Worm (Caenorhabditis elegans) whole organism, mixed stage, embryonic: ENCODE data around the gene F15B9.11.
A peak's percentile ranks its signal among the peaks of the same experiment; 100 is the strongest.
"Not testable (repeated sequence)": the region's sequence is repeated elsewhere in the genome, so short reads cannot be mapped to it uniquely, and the experiment has no call there.

Experiments
- M03D4.4 ChIP-seq: sonication (generic microtip); optimal IDR thresholded peaks from 2 replicates; lab custom pipeline; 2017; ENCODE audit warnings: mild to moderate bottlenecking, missing genetic modification characterization, missing compliant biosample characterization
- blmp-1 ChIP-seq: fragments of 150-350 bp; optimal IDR thresholded peaks from 2 replicates; lab custom pipeline; 2014; ENCODE audit warnings: missing biosample characterization, missing genetic modification characterization
- cnd-1 ChIP-seq: fragments of 200-800 bp; sonication (Bioruptor generic); optimal IDR thresholded peaks from 2 replicates; lab custom pipeline; 2018; ENCODE audit warnings: mild to moderate bottlenecking, missing genetic modification characterization, missing compliant biosample characterization
- flh-1 ChIP-seq: fragments of 200-800 bp; sonication (Bioruptor generic); optimal IDR thresholded peaks from 2 replicates; lab custom pipeline; 2018; ENCODE audit warnings: mild to moderate bottlenecking, missing genetic modification characterization, moderate library complexity, missing compliant biosample characterization
- nhr-237 ChIP-seq: fragments of 150-350 bp; optimal IDR thresholded peaks from 2 replicates; lab custom pipeline; 2014; ENCODE audit warnings: missing biosample characterization, missing genetic modification characterization
- nhr-28 ChIP-seq: fragments of 150-350 bp; optimal IDR thresholded peaks from 2 replicates; lab custom pipeline; 2014; ENCODE audit warnings: missing biosample characterization, missing genetic modification characterization
- pha-4 ChIP-seq: fragments of 150-350 bp; optimal IDR thresholded peaks from 2 replicates; lab custom pipeline; 2018; ENCODE audit warnings: missing biosample characterization, missing genetic modification reagents, missing genetic modification characterization
- snpc-4 ChIP-seq: fragments of 150-350 bp; optimal IDR thresholded peaks from 2 replicates; lab custom pipeline; 2014; ENCODE audit warnings: missing biosample characterization, missing genetic modification characterization
- sptf-1 ChIP-seq: sonication (generic microtip); optimal IDR thresholded peaks from 2 replicates; lab custom pipeline; 2017; ENCODE audit warnings: mild to moderate bottlenecking, missing genetic modification characterization, moderate library complexity, missing compliant biosample characterization
- unc-39 ChIP-seq: fragments of 150-350 bp; optimal IDR thresholded peaks from 2 replicates; lab custom pipeline; 2014; ENCODE audit warnings: missing biosample characterization, missing genetic modification characterization
- unc-62 ChIP-seq: fragments of 150-350 bp; optimal IDR thresholded peaks from 2 replicates; lab custom pipeline; 2014; ENCODE audit warnings: missing biosample characterization, missing genetic modification reagents, missing genetic modification characterization
- ztf-11 ChIP-seq: fragments of 150-350 bp; optimal IDR thresholded peaks from 2 replicates; lab custom pipeline; 2014; ENCODE audit warnings: missing biosample characterization, missing genetic modification characterization

DNA sequence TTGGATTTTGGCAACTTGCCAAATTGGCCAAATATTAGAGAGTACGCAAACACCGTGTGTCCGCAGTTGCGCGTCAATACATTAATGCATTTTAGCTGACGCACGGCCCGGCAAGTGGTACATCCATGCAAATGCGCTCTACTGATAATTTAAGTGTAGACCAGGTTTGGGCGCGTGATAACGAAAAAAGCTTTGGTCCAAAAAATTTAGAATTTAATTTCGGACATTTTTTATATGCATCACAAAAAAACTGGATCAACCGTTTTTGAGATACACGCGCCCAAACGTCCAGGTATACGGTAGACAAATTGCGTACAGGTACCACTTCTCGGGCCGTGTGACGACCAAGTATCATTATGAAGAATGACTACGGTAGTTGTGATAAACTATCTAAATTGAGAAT is 24.8 kb downstream of the F15B9.11 start, which contains the start of gene R186.8:
- not testable (repeated sequence) for TF ChIP-seq nhr-28 (tag; lab: Kevin White, UChicago); cnd-1 (tag; lab: Kevin White, UChicago); flh-1 (GFP tag; lab: Kevin White, UChicago); blmp-1 (tag; lab: Kevin White, UChicago); unc-62 (GFP tag; lab: Kevin White, UChicago); unc-39 (tag; lab: Kevin White, UChicago); ztf-11 (tag; lab: Kevin White, UChicago); snpc-4 (tag; lab: Kevin White, UChicago); M03D4.4 (tag; lab: Kevin White, UChicago); pha-4
- TF ChIP-seq sptf-1 (tag; lab: Kevin White, UChicago) (peak; percentile 15), nhr-237 (peak; percentile 23)
